Worm (Caenorhabditis elegans): ENCODE data around the gene F37C12.10.

DNA sequence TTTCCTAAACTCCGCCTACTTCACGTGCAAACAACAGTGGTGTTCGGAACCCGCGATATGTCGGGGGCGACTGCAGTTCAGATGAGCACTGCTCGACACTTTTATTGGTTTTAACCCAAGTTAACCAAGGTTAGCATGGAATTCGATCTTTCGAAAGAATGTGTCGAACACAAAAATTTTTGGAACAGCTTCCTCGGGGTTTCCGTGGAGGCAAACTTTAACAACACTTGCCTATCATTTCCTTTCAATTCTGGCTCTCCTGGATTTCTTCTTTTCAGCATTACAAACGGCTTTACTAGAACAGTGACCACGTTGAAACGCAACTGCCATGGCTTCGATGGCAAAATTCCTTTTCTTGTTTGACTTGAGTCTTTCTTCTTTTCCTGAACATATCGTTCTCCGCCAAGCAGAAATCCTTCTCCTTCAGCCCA is 46.9 kb downstream of the F37C12.10 start:
- TF ChIP-seq nfya-1 (tag; optimal IDR thresholded peaks at IDR 0.05), result no peak
- peak; percentile 11 for TF ChIP-seq elt-2 (tag; optimal IDR thresholded peaks at IDR 0.05)
- TF ChIP-seq ttx-3 (tag; optimal IDR thresholded peaks at IDR 0.05), result no peak
- no peak for TF ChIP-seq nhr-232 (tag; optimal IDR thresholded peaks at IDR 0.05)
- no peak for TF ChIP-seq odd-2 (tag; optimal IDR thresholded peaks at IDR 0.05)
- no peak for TF ChIP-seq ceh-9 (tag; optimal IDR thresholded peaks at IDR 0.05)
- TF ChIP-seq ama-1 (optimal IDR thresholded peaks at IDR 0.05), result peak; percentile 87
- no peak for TF ChIP-seq F13H6.1 (tag; optimal IDR thresholded peaks at IDR 0.05)
- TF ChIP-seq hlh-6 (tag; optimal IDR thresholded peaks at IDR 0.05), result no peak
- no peak for TF ChIP-seq dmd-4 (tag; optimal IDR thresholded peaks at IDR 0.05; ENCODE audit: borderline replicate concordance)

Data from whole organism, late embryonic.